Fruit fly (Drosophila melanogaster): Measurements from ENCODE around the gene Zasp66.

DNA sequence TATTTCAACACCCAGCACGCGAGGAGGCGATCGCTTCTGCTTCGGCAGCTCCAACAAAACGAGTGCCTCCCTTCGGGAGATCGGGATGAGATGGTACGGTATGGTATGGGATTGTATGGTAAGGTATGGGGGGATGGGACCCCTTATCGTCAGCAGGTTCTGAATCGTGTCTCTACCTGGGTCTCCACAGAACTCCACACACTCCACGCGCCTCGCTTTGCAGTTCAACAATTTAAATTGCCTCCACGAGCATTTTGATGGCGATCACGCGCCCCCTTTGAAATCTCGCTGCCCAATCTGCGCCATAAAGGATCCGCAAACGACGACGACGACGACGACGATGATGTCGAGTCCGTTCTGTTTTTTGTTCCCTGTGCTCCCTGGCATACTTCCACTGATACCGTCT is 28.4 kb downstream of the Zasp66 start:
- TF ChIP-seq psq (optimal IDR thresholded peaks at IDR 0.05) (no peak), pan (optimal IDR thresholded peaks at IDR 0.05) (no peak), CG8478 (optimal IDR thresholded peaks at IDR 0.05) (no peak), EcR (GFP tag; optimal IDR thresholded peaks at IDR 0.05) (no peak), usp (GFP tag; optimal IDR thresholded peaks at IDR 0.05) (no peak)
